Worm (Caenorhabditis elegans): ENCODE results near the gene F19G12.4.

DNA sequence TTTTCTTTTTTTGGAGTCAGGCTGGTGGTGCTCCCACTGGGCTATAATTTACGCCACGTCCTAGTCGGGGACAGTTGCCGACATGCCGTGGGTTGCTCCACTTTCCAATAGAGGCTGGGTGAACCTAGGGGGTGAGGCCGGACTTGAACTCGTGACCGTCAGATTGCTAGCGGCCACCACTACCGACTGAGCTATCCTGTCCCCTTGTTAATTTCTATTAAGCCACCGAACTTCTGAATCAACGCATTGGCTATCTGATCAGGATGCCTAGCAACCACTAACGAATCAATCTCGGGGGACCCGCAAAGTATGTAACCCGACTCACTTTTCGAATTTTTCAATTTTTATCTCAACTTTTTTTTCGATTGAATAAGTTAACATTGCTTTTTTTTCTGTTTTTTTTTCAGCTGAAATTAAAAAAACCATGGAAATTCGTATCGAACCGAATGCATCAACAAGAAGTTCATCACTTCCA, 30.2 kb upstream of the F19G12.4 start, which contains the start of gene F56C3.1:
- TF ChIP-seq nhr-28 (tag; optimal IDR thresholded peaks at IDR 0.05) (no peak), flh-1 (GFP tag; optimal IDR thresholded peaks at IDR 0.05) (no peak), nhr-237 (tag; optimal IDR thresholded peaks at IDR 0.05) (no peak), nhr-12 (tag; optimal IDR thresholded peaks at IDR 0.05) (no peak), unc-62 (GFP tag; optimal IDR thresholded peaks at IDR 0.05) (no peak), ztf-11 (tag; optimal IDR thresholded peaks at IDR 0.05) (no peak), ceh-39 (tag; optimal IDR thresholded peaks at IDR 0.05) (no peak), lsy-2 (tag; optimal IDR thresholded peaks at IDR 0.05) (no peak)

Data from whole organism, mixed stage, embryonic.